Worm (Caenorhabditis elegans): ENCODE results near the gene cat-4.

DNA sequence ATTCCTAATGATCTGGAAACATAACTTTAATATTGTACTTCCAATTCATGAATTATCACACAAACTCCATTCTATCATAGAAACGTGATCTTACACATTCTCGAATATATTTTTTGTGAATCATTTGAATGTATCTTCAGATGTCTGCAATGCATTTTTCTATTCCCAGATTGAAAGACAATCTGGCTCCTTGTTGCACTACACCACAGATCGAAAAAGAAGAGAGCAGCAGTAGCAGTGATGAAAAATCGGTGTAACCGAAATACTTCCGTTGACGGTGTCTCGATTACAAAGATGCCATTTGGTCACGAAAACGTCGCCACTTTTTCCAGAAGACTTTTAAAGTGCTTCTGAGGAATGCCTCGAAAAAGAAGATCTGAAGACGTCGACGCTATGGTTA, 24.7 kb upstream of the cat-4 start, which contains the start of gene degt-1:
- TF ChIP-seq him-1 (tag; optimal IDR thresholded peaks at IDR 0.05) (no peak), dao-5 (tag; optimal IDR thresholded peaks at IDR 0.05) (no peak)

All from whole organism, L4/young adult.